Fruit fly (Drosophila melanogaster): ENCODE measurements around the gene Gss2.

- TF ChIP-seq Blimp-1 (GFP tag; optimal IDR thresholded peaks at IDR 0.05) (no peak), jumu (GFP tag; optimal IDR thresholded peaks at IDR 0.05) (no peak)
Measured at dm6 chrX:17940677-17941076, 41.2 kb downstream of the Gss2 start.
